Worm (Caenorhabditis elegans) whole organism, L3 larva: ENCODE measurements around the gene jmjd-3.3.

Experiments used
- R02D3.7 ChIP-seq: fragments of 150-350 bp; optimal IDR thresholded peaks from 2 replicates; lab custom pipeline; 2014; ENCODE audit warnings: missing biosample characterization, missing genetic modification characterization
- ZK546.5 ChIP-seq: sonication (generic microtip); optimal IDR thresholded peaks from 2 replicates; lab custom pipeline; 2017; ENCODE audit warnings: missing biosample characterization, missing genetic modification characterization
- ama-1 ChIP-seq: fragments of 150-350 bp; optimal IDR thresholded peaks from 2 replicates; lab custom pipeline; 2018
- ceh-28 ChIP-seq: fragments of 150-350 bp; optimal IDR thresholded peaks from 2 replicates; lab custom pipeline; 2014; ENCODE audit warnings: missing biosample characterization, missing genetic modification reagents, missing genetic modification characterization
- ceh-82 ChIP-seq: fragments of 150-350 bp; optimal IDR thresholded peaks from 2 replicates; lab custom pipeline; 2014; ENCODE audit warnings: missing biosample characterization, missing genetic modification characterization
- ceh-9 ChIP-seq: sonication (generic microtip); optimal IDR thresholded peaks from 2 replicates; lab custom pipeline; 2018; ENCODE audit warnings: missing biosample characterization, missing genetic modification characterization
- daf-12 ChIP-seq: fragments of 150-350 bp; optimal IDR thresholded peaks from 2 replicates; lab custom pipeline; 2014; ENCODE audit warnings: missing biosample characterization, missing genetic modification reagents, missing genetic modification characterization
- egl-27 ChIP-seq: sonication (generic microtip); optimal IDR thresholded peaks from 4 replicates; lab custom pipeline; 2017; ENCODE audit warnings: missing biosample characterization, missing genetic modification reagents, missing genetic modification characterization
- egl-5 ChIP-seq: fragments of 150-350 bp; optimal IDR thresholded peaks from 2 replicates; lab custom pipeline; 2017; ENCODE audit warnings: missing biosample characterization, missing genetic modification reagents, missing genetic modification characterization, inconsistent platforms
- elt-2 ChIP-seq: sonication (generic microtip); optimal IDR thresholded peaks from 2 replicates; lab custom pipeline; 2016; ENCODE audit warnings: missing genetic modification reagents, mild to moderate bottlenecking, missing genetic modification characterization, missing compliant biosample characterization
- elt-3 ChIP-seq, 3 experiments: fragments of 150-350 bp in 1 of 3; sonication (generic microtip) in 2 of 3; optimal IDR thresholded peaks; 2 replicates in 2 of 3; 4 replicates in 1 of 3; lab custom pipeline; 2014 to 2017; ENCODE audit warnings: missing biosample characterization in 3 of 3, missing genetic modification characterization in 3 of 3
- fos-1 ChIP-seq: fragments of 150-350 bp; optimal IDR thresholded peaks from 2 replicates; lab custom pipeline; 2014; ENCODE audit warnings: missing biosample characterization, missing genetic modification characterization
- hmg-11 ChIP-seq: sonication (generic microtip); optimal IDR thresholded peaks from 2 replicates; lab custom pipeline; 2016; ENCODE audit warnings: missing genetic modification characterization, missing compliant biosample characterization
- lin-15B ChIP-seq: fragments of 150-350 bp; optimal IDR thresholded peaks from 2 replicates; lab custom pipeline; 2014; ENCODE audit warnings: missing biosample characterization, missing genetic modification characterization
- lin-39 ChIP-seq: fragments of 150-350 bp; optimal IDR thresholded peaks from 2 replicates; lab custom pipeline; 2018; ENCODE audit warnings: missing biosample characterization, missing genetic modification reagents, missing genetic modification characterization
- lsy-12 ChIP-seq: sonication (generic microtip); optimal IDR thresholded peaks from 2 replicates; lab custom pipeline; 2016; ENCODE audit warnings: mild to moderate bottlenecking, missing genetic modification characterization, missing compliant biosample characterization
- mdl-1 ChIP-seq: fragments of 150-350 bp; optimal IDR thresholded peaks from 2 replicates; lab custom pipeline; 2014; ENCODE audit warnings: missing biosample characterization, missing genetic modification characterization
- mml-1 ChIP-seq: fragments of 150-350 bp; sonication (generic microtip); optimal IDR thresholded peaks from 3 replicates; lab custom pipeline; 2014; ENCODE audit warnings: missing biosample characterization, missing genetic modification characterization
- nfya-1 ChIP-seq: sonication (generic microtip); optimal IDR thresholded peaks from 2 replicates; lab custom pipeline; 2017; ENCODE audit warnings: missing genetic modification characterization, mild to moderate bottlenecking, missing compliant biosample characterization, antibody characterized with exemption, moderate library complexity; ENCODE audit not compliant: insufficient read depth
- nhr-12 ChIP-seq: fragments of 150-350 bp; optimal IDR thresholded peaks from 2 replicates; lab custom pipeline; 2014; ENCODE audit warnings: missing biosample characterization, missing genetic modification characterization
- nhr-23 ChIP-seq: fragments of 150-350 bp; optimal IDR thresholded peaks from 2 replicates; lab custom pipeline; 2014; ENCODE audit warnings: missing biosample characterization, missing genetic modification reagents, missing genetic modification characterization
- nhr-237 ChIP-seq: fragments of 150-350 bp; optimal IDR thresholded peaks from 2 replicates; lab custom pipeline; 2014; ENCODE audit warnings: missing biosample characterization, missing genetic modification characterization
- nhr-25 ChIP-seq: sonication (generic microtip); optimal IDR thresholded peaks from 2 replicates; lab custom pipeline; 2017; ENCODE audit warnings: missing biosample characterization, missing genetic modification characterization
- nhr-43 ChIP-seq: sonication (generic microtip); optimal IDR thresholded peaks from 2 replicates; lab custom pipeline; 2016; ENCODE audit warnings: mild to moderate bottlenecking, missing genetic modification characterization, missing compliant biosample characterization; ENCODE audit not compliant: poor library complexity, severe bottlenecking
- nhr-77 ChIP-seq: fragments of 150-350 bp; optimal IDR thresholded peaks from 2 replicates; lab custom pipeline; 2014; ENCODE audit warnings: missing biosample characterization, missing genetic modification characterization
- pha-4 ChIP-seq: fragments of 150-350 bp; optimal IDR thresholded peaks from 2 replicates; lab custom pipeline; 2014; ENCODE audit warnings: missing biosample characterization, missing genetic modification reagents, missing genetic modification characterization
- sea-2 ChIP-seq: fragments of 150-350 bp; sonication (generic microtip); optimal IDR thresholded peaks from 4 replicates; lab custom pipeline; 2014; ENCODE audit warnings: missing biosample characterization, missing genetic modification reagents, missing genetic modification characterization
- skn-1 ChIP-seq: fragments of 150-350 bp; optimal IDR thresholded peaks from 2 replicates; lab custom pipeline; 2014; ENCODE audit warnings: missing biosample characterization, missing genetic modification characterization
- snpc-4 ChIP-seq: fragments of 150-350 bp; optimal IDR thresholded peaks from 2 replicates; lab custom pipeline; 2014; ENCODE audit warnings: missing biosample characterization, missing genetic modification characterization
- tbx-2 ChIP-seq: sonication (generic microtip); optimal IDR thresholded peaks from 2 replicates; lab custom pipeline; 2016; ENCODE audit warnings: mild to moderate bottlenecking, missing genetic modification characterization, missing compliant biosample characterization
- unc-39 ChIP-seq: sonication (generic microtip); optimal IDR thresholded peaks from 4 replicates; lab custom pipeline; 2017; ENCODE audit warnings: missing biosample characterization, missing genetic modification characterization
- unc-62 ChIP-seq: fragments of 150-350 bp; sonication (generic microtip); optimal IDR thresholded peaks from 4 replicates; lab custom pipeline; 2014; ENCODE audit warnings: missing biosample characterization, missing genetic modification reagents, missing genetic modification characterization
- ztf-4 ChIP-seq: fragments of 150-350 bp; optimal IDR thresholded peaks from 2 replicates; lab custom pipeline; 2014; ENCODE audit warnings: missing biosample characterization, missing genetic modification characterization

The jmjd-3.3 gene

ce11 chrX:13443283-13443682 lies 7.1 kb downstream of the jmjd-3.3 start:
- TF ChIP-seq daf-12 (tag; lab: Kevin White, UChicago) = no peak
- TF ChIP-seq, all 47 proteins: peak for 0

ce11 chrX:13444267-13444666 lies 8.0 kb downstream of the jmjd-3.3 start:
- TF ChIP-seq sea-2 = no peak
- no peak for TF ChIP-seq nfya-1 (tag; lab: Kevin White, UChicago)
- TF ChIP-seq nhr-23 (tag; lab: Kevin White, UChicago) = no peak
- no peak for TF ChIP-seq nhr-12
- no peak for TF ChIP-seq ZK546.5 (tag; lab: Kevin White, UChicago)
- TF ChIP-seq nhr-43 = no peak
- no peak for TF ChIP-seq ztf-4 (tag; lab: Kevin White, UChicago)
- TF ChIP-seq pha-4 (tag; lab: Kevin White, UChicago) = no peak
- TF ChIP-seq mml-1 = no peak
- no peak for TF ChIP-seq egl-27 (tag; lab: Kevin White, UChicago)
- TF ChIP-seq nhr-77 (tag; lab: Kevin White, UChicago) = no peak
- TF ChIP-seq ceh-82 (tag; lab: Kevin White, UChicago) = no peak
- TF ChIP-seq ceh-9 = no peak
- no peak for TF ChIP-seq skn-1

- no peak for TF ChIP-seq R02D3.7
- no peak for TF ChIP-seq ceh-9
- no peak for TF ChIP-seq mdl-1
- TF ChIP-seq unc-39 (tag; lab: Kevin White, UChicago) = no peak
- no peak for TF ChIP-seq nhr-237 (tag; lab: Kevin White, UChicago)
- no peak for TF ChIP-seq mml-1
- no peak for TF ChIP-seq lin-15B (tag; lab: Kevin White, UChicago)
- TF ChIP-seq ZK546.5 (tag; lab: Kevin White, UChicago) = no peak
- no peak for TF ChIP-seq tbx-2 (tag; lab: Kevin White, UChicago)
- TF ChIP-seq sea-2 = no peak
These were observed 10.2 kb downstream of the jmjd-3.3 start, which contains the start of gene set-8 for ce11 chrX:13446418-13446817. Gene set-8 (plus strand): TSS chrX:13446718.

ce11 chrX:13448665-13449099 lies 12.5 kb downstream of the jmjd-3.3 start:
- TF ChIP-seq nhr-25 (tag; lab: Kevin White, UChicago) = peak; percentile 11
- peak; percentile 25 for TF ChIP-seq nhr-43
- TF ChIP-seq hmg-11 (tag; lab: Kevin White, UChicago) = peak; percentile 88
- TF ChIP-seq skn-1 = peak; percentile 71
- TF ChIP-seq ceh-82 (tag; lab: Kevin White, UChicago) = peak; percentile 18
- TF ChIP-seq lin-39 (tag; lab: Kevin White, UChicago) = peak; percentile 11
- TF ChIP-seq nhr-23 (tag; lab: Kevin White, UChicago) = peak; percentile 52
- peak; percentile 17 for TF ChIP-seq pha-4 (tag; lab: Kevin White, UChicago)
- peak; percentile 84 for TF ChIP-seq lsy-12 (tag; lab: Kevin White, UChicago)
- peak; percentile 67 for TF ChIP-seq nfya-1 (tag; lab: Kevin White, UChicago)
- peak; percentile 68 for TF ChIP-seq tbx-2 (tag; lab: Kevin White, UChicago)
- TF ChIP-seq lin-15B (tag; lab: Kevin White, UChicago) = peak; percentile 2
- TF ChIP-seq elt-2 (tag; lab: Kevin White, UChicago) = peak; percentile 62
- peak; percentile 39 for TF ChIP-seq egl-5 (tag; lab: Kevin White, UChicago)

- TF ChIP-seq ZK546.5 (tag; lab: Kevin White, UChicago) (no peak), ceh-28 (tag; lab: Kevin White, UChicago) (no peak), unc-62 (GFP tag; lab: Kevin White, UChicago) (no peak), R02D3.7 (no peak), elt-3 (tag; optimal IDR thresholded peaks at IDR 0.05; lab: Kevin White, UChicago) (no peak), nhr-25 (tag; lab: Kevin White, UChicago) (no peak), skn-1 (no peak), fos-1 (tag; lab: Kevin White, UChicago) (no peak), snpc-4 (tag; lab: Kevin White, UChicago) (no peak), lin-15B (tag; lab: Kevin White, UChicago) (no peak), elt-2 (tag; lab: Kevin White, UChicago) (no peak), ama-1 (lab: Kevin White, UChicago) (no peak), ceh-82 (tag; lab: Kevin White, UChicago) (no peak), mml-1 (no peak), daf-12 (tag; lab: Kevin White, UChicago) (no peak)
- TF ChIP-seq, all 47 proteins: peak for 0
These were observed 15.4 kb downstream of the jmjd-3.3 start, which contains the start of gene F02D10.6 for ce11 chrX:13451578-13451977. Gene F02D10.6 (minus strand): TSS chrX:13451678.
